Worm (Caenorhabditis elegans): ENCODE results near the gene hmit-1.2.

DNA sequence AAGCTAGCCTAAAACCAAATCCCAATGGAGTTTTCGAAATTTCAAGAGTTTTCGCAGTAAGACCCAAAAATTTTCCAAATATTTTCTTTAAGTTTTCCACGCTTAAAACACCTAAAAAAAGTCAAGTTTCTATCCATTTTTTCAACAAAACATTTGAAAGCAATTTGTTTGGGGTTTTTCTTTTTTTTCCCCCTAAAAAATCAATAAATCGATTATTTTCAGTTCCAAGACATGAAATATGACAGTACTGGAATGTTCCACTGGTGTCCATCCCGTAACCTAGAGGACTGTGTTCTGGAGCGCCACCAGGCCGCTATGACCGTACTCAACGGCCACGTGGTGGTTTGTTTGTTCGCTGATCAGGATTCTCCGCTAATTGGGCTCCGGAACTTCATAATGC lies 19.9 kb upstream of the hmit-1.2 start:
- TF ChIP-seq R02D3.7 (tag; optimal IDR thresholded peaks at IDR 0.05) (no peak), lsy-2 (tag; optimal IDR thresholded peaks at IDR 0.05) (no peak), mbf-1 (tag; optimal IDR thresholded peaks at IDR 0.05) (no peak), unc-62 (GFP tag; optimal IDR thresholded peaks at IDR 0.05) (no peak), zag-1 (tag; optimal IDR thresholded peaks at IDR 0.05) (no peak), ceh-82 (tag; optimal IDR thresholded peaks at IDR 0.05) (no peak), ZK546.5 (tag; optimal IDR thresholded peaks at IDR 0.05) (no peak), mdl-1 (tag; optimal IDR thresholded peaks at IDR 0.05) (no peak), nhr-10 (tag; optimal IDR thresholded peaks at IDR 0.05) (no peak)
